1 worm cellular context compared by ENCODE assay signal in genomic region chrII:8129495-8130010, ce11.
TF ChIP-seq lines count a peak whose summit lies in the region.

Gene ulp-4 (plus strand): TSS chrII:8129960.

TF ChIP-seq in whole organism, L1 larva, 84 proteins besides CTCF, POLR2A, EP300 and RAD21 (continued from another document):
- TF ChIP-seq fkh-4 (tag; optimal IDR thresholded peaks at IDR 0.05; lab: Kevin White, UChicago; ENCODE audit: borderline replicate concordance) (no peak), unc-86 (tag; optimal IDR thresholded peaks at IDR 0.05; lab: Kevin White, UChicago) (no peak), lin-39 (tag; optimal IDR thresholded peaks at IDR 0.05; lab: Kevin White, UChicago) (peak; percentile 57), mep-1 (tag; optimal IDR thresholded peaks at IDR 0.05; lab: Kevin White, UChicago) (peak; percentile 34), nhr-237 (tag; optimal IDR thresholded peaks at IDR 0.05; lab: Kevin White, UChicago) (no peak), rnt-1 (tag; optimal IDR thresholded peaks at IDR 0.05; lab: Kevin White, UChicago) (peak; percentile 64), unc-130 (tag; optimal IDR thresholded peaks at IDR 0.05; lab: Kevin White, UChicago) (no peak), nhr-76 (tag; optimal IDR thresholded peaks at IDR 0.05; lab: Kevin White, UChicago) (no peak), blmp-1 (tag; optimal IDR thresholded peaks at IDR 0.05; lab: Kevin White, UChicago) (peak; percentile 26), fkh-10 (GFP tag; optimal IDR thresholded peaks at IDR 0.05; lab: Kevin White, UChicago) (no peak), grh-1 (GFP tag; IDR thresholded peaks at IDR 0.05; lab: Robert Waterston, UW) (no peak)
